Worm (Caenorhabditis elegans) whole organism, mixed stage, embryonic: ENCODE results near the gene srh-218.

Experiments
- bed-3 ChIP-seq: fragments of 200-800 bp; sonication (Bioruptor generic); optimal IDR thresholded peaks from 3 replicates; lab custom pipeline; 2018; ENCODE audit warnings: mild to moderate bottlenecking, missing genetic modification characterization, moderate library complexity, missing compliant biosample characterization
- blmp-1 ChIP-seq: fragments of 150-350 bp; optimal IDR thresholded peaks from 2 replicates; lab custom pipeline; 2014; ENCODE audit warnings: missing biosample characterization, missing genetic modification characterization
- elt-1 ChIP-seq: sonication (generic microtip); optimal IDR thresholded peaks from 2 replicates; lab custom pipeline; 2017; ENCODE audit warnings: missing genetic modification characterization, mild to moderate bottlenecking, missing compliant biosample characterization, antibody characterized with exemption, moderate library complexity, borderline replicate concordance; ENCODE audit not compliant: insufficient read depth
- elt-3 ChIP-seq: fragments of 150-350 bp; optimal IDR thresholded peaks from 2 replicates; lab custom pipeline; 2014; ENCODE audit warnings: missing biosample characterization, missing genetic modification characterization
- mab-5 ChIP-seq: fragments of 150-350 bp; optimal IDR thresholded peaks from 2 replicates; lab custom pipeline; 2014; ENCODE audit warnings: missing biosample characterization, missing genetic modification characterization
- mep-1 ChIP-seq: fragments of 150-350 bp; optimal IDR thresholded peaks from 2 replicates; lab custom pipeline; 2017; ENCODE audit warnings: missing biosample characterization, missing genetic modification reagents, missing genetic modification characterization, inconsistent platforms
- mls-2 ChIP-seq: sonication (generic microtip); optimal IDR thresholded peaks from 2 replicates; lab custom pipeline; 2016; ENCODE audit warnings: mild to moderate bottlenecking, missing genetic modification characterization, moderate library complexity, missing compliant biosample characterization
- nhr-237 ChIP-seq: fragments of 150-350 bp; optimal IDR thresholded peaks from 2 replicates; lab custom pipeline; 2014; ENCODE audit warnings: missing biosample characterization, missing genetic modification characterization
- pha-4 ChIP-seq: fragments of 150-350 bp; optimal IDR thresholded peaks from 2 replicates; lab custom pipeline; 2018; ENCODE audit warnings: missing biosample characterization, missing genetic modification reagents, missing genetic modification characterization
- snpc-4 ChIP-seq: fragments of 150-350 bp; optimal IDR thresholded peaks from 2 replicates; lab custom pipeline; 2014; ENCODE audit warnings: missing biosample characterization, missing genetic modification characterization

DNA sequence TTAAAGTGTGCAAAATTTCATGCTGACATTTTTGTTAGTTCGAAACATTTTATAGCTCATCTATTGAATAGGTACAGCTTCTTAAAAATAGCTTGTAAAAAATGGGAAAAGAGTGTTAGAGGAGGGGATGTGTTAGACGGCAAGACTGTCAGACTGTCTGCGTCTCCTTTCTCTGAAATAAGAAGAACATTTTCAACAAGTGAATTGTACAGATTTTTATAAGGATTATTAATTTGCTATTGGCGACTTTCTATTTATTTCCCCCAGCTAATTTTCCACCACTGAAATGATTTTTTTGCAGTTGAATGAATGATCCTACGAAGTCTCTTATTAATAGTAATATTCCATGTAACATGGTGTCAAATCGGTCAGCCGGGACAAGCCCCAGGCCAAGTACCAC lies 4.7 kb downstream of the srh-218 start, which contains the start of gene C06B8.7:
- TF ChIP-seq mab-5 (tag; lab: Kevin White, UChicago) = no peak
- TF ChIP-seq elt-1 = no peak
- TF ChIP-seq blmp-1 (tag; lab: Kevin White, UChicago) = no peak
- TF ChIP-seq mls-2 (tag; lab: Kevin White, UChicago) = no peak
- TF ChIP-seq snpc-4 (tag; lab: Kevin White, UChicago) = no peak
- TF ChIP-seq mep-1 (tag; lab: Kevin White, UChicago) = no peak
- TF ChIP-seq bed-3 = no peak
- no peak for TF ChIP-seq elt-3 (tag; lab: Kevin White, UChicago)
- TF ChIP-seq nhr-237 (tag; lab: Kevin White, UChicago) = no peak
- no peak for TF ChIP-seq pha-4 (tag; lab: Kevin White, UChicago)
